Worm (Caenorhabditis elegans): ENCODE measurements around the gene skp-1.

skp-1 gene

DNA sequence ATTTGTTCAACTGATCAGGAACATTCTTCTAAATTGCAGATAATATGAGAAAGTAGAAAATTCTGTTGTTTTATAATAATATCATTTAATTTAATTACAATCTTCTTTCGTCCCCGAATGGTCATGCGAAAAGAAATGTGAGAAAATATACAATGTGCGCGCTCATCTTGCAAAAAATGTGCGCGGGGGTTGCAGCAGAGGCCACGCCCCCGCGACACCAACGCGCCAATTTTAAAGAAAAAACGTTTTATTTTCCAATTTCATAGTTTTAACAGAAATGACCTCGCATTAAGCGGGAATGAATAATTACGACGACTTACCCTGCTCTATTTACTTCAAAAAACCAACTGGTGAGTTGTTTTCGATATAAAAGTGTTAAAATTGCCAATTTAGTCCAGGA is 34.8 kb upstream of the skp-1 start, which contains the start of gene sas-5 (continued):
- TF ChIP-seq nhr-90 (tag; optimal IDR thresholded peaks at IDR 0.05; ENCODE audit: poor library complexity), result peak; percentile 86
- TF ChIP-seq tbx-2 (tag; optimal IDR thresholded peaks at IDR 0.05), result peak; percentile 78
- TF ChIP-seq nhr-77 (tag; optimal IDR thresholded peaks at IDR 0.05), result no peak
- peak; percentile 82 for TF ChIP-seq nhr-47 (tag; optimal IDR thresholded peaks at IDR 0.05)
- TF ChIP-seq unc-130 (tag; optimal IDR thresholded peaks at IDR 0.05), result peak; percentile 83
- no peak for TF ChIP-seq aha-1 (tag; optimal IDR thresholded peaks at IDR 0.05)
- TF ChIP-seq fkh-4 (tag; optimal IDR thresholded peaks at IDR 0.05; ENCODE audit: borderline replicate concordance), result no peak
- peak; percentile 66 for TF ChIP-seq ceh-8 (GFP tag; optimal IDR thresholded peaks at IDR 0.05)
- no peak for TF ChIP-seq C34B4.2 (tag; optimal IDR thresholded peaks at IDR 0.05)
- no peak for TF ChIP-seq hlh-17 (GFP tag; optimal IDR thresholded peaks at IDR 0.05; ENCODE audit: borderline replicate concordance)
- TF ChIP-seq snpc-4 (tag; optimal IDR thresholded peaks at IDR 0.05), result peak; percentile 86
- TF ChIP-seq elt-3 (tag; optimal IDR thresholded peaks at IDR 0.05), result peak in 2 of 6 experiments; percentile 35 to 83
- peak; percentile 4 for TF ChIP-seq C04F5.9 (tag; optimal IDR thresholded peaks at IDR 0.05)
- TF ChIP-seq efl-1 (optimal IDR thresholded peaks at IDR 0.05), result peak; percentile 51 to 93
- TF ChIP-seq efl-1 (GFP tag; optimal IDR thresholded peaks at IDR 0.05 in 1 of 2), result peak; percentile 89 to 99
- peak; percentile 2 for TF ChIP-seq nhr-11 (tag; optimal IDR thresholded peaks at IDR 0.05)
- peak; percentile 95 to 96 (median 96) for TF ChIP-seq ceh-82 (tag; optimal IDR thresholded peaks at IDR 0.05)
- no peak for TF ChIP-seq pqm-1 (tag; optimal IDR thresholded peaks at IDR 0.05)
- TF ChIP-seq ets-5 (GFP tag; IDR thresholded peaks at IDR 0.05), result no peak
- no peak for TF ChIP-seq efl-3 (GFP tag; optimal IDR thresholded peaks at IDR 0.05)
- TF ChIP-seq snu-23 (GFP tag; optimal IDR thresholded peaks at IDR 0.05), result peak; percentile 86
- TF ChIP-seq nhr-19 (GFP tag; conservative IDR thresholded peaks at IDR 0.05), result peak; percentile 82
- TF ChIP-seq ama-1 (optimal IDR thresholded peaks at IDR 0.05), result no peak
- peak; percentile 25 for TF ChIP-seq pax-3 (tag; optimal IDR thresholded peaks at IDR 0.05)
- peak; percentile 86 to 95 for TF ChIP-seq lin-35 (GFP tag; optimal IDR thresholded peaks at IDR 0.05)
- TF ChIP-seq ceh-63 (GFP tag; optimal IDR thresholded peaks at IDR 0.05), result no peak
- peak; percentile 80 for TF ChIP-seq xbp-1 (tag; optimal IDR thresholded peaks at IDR 0.05)
- peak; percentile 68 for TF ChIP-seq lin-15B (tag; optimal IDR thresholded peaks at IDR 0.05)
- no peak for TF ChIP-seq egl-27 (tag; optimal IDR thresholded peaks at IDR 0.05)
- peak; percentile 51 for TF ChIP-seq lir-3 (tag; optimal IDR thresholded peaks at IDR 0.05; ENCODE audit: poor library complexity)
- peak; percentile 56; the same call in 1 of the 2 replicates for TF ChIP-seq ceh-88 (GFP tag; IDR thresholded peaks at IDR 0.05)
- no peak for TF ChIP-seq ces-1 (GFP tag; optimal IDR thresholded peaks at IDR 0.05)
- peak; percentile 75 to 76 for TF ChIP-seq lsy-2 (tag; optimal IDR thresholded peaks at IDR 0.05)
- peak; percentile 37 for TF ChIP-seq F16B12.6 (tag; optimal IDR thresholded peaks at IDR 0.05)
- TF ChIP-seq egl-13 (tag; optimal IDR thresholded peaks at IDR 0.05), result peak; percentile 49
- peak; percentile 35 for TF ChIP-seq lin-39 (tag; optimal IDR thresholded peaks at IDR 0.05)
- no peak for TF ChIP-seq sup-37 (GFP tag; optimal IDR thresholded peaks at IDR 0.05)
- TF ChIP-seq Y116A8C.19 (tag; optimal IDR thresholded peaks at IDR 0.05; ENCODE audit: borderline replicate concordance), result no peak
- peak; percentile 7 for TF ChIP-seq sox-4 (tag; optimal IDR thresholded peaks at IDR 0.05)
- no peak for TF ChIP-seq tlp-1 (tag; optimal IDR thresholded peaks at IDR 0.05)
- TF ChIP-seq mef-2 (tag; optimal IDR thresholded peaks at IDR 0.05), result no peak
- TF ChIP-seq nhr-28 (tag; optimal IDR thresholded peaks at IDR 0.05), result no peak
- TF ChIP-seq zip-4 (GFP tag; optimal IDR thresholded peaks at IDR 0.05), result peak; percentile 41
- peak; percentile 71 for TF ChIP-seq blmp-1 (tag; optimal IDR thresholded peaks at IDR 0.05)
- TF ChIP-seq ztf-11 (tag; optimal IDR thresholded peaks at IDR 0.05), result peak in 1 of 2 experiments; percentile 61
- peak; percentile 79 for TF ChIP-seq dsc-1 (tag; optimal IDR thresholded peaks at IDR 0.05)
- TF ChIP-seq nhr-84 (tag; optimal IDR thresholded peaks at IDR 0.05), result no peak
- TF ChIP-seq mep-1 (tag; optimal IDR thresholded peaks at IDR 0.05), result peak; percentile 72
- peak; percentile 57 for TF ChIP-seq lin-13 (GFP tag; optimal IDR thresholded peaks at IDR 0.05)
- TF ChIP-seq swsn-7 (tag; optimal IDR thresholded peaks at IDR 0.05), result peak; percentile 82
- no peak for TF ChIP-seq fos-1 (tag; optimal IDR thresholded peaks at IDR 0.05)
- TF ChIP-seq fkh-8 (tag; optimal IDR thresholded peaks at IDR 0.05), result peak; percentile 13
- TF ChIP-seq dpl-1 (GFP tag; optimal IDR thresholded peaks at IDR 0.05), result peak; percentile 85 to 92 (median 90)
